Worm (Caenorhabditis elegans): Measurements from ENCODE around the gene F31D5.6.

- TF ChIP-seq nhr-28 (tag; optimal IDR thresholded peaks at IDR 0.05) (no peak), nhr-90 (tag; optimal IDR thresholded peaks at IDR 0.05; ENCODE audit: poor library complexity) (no peak), nhr-11 (tag; optimal IDR thresholded peaks at IDR 0.05) (no peak), ama-1 (optimal IDR thresholded peaks at IDR 0.05) (no peak), ces-1 (GFP tag; optimal IDR thresholded peaks at IDR 0.05) (no peak), nhr-84 (tag; optimal IDR thresholded peaks at IDR 0.05) (no peak), jun-1 (tag; optimal IDR thresholded peaks at IDR 0.05) (no peak)
These were observed 19.7 kb downstream of the F31D5.6 start, which contains the start of gene C16A11.3 for ce11 chrII:4229106-4229708.
